Worm (Caenorhabditis elegans): ENCODE data around the gene C01B10.6.
"Not testable (repeated sequence)": the region's sequence is repeated elsewhere in the genome, so short reads cannot be mapped to it uniquely, and the experiment has no call there.

ce11 chrIV:6598740-6599139 lies 41.2 kb upstream of the C01B10.6 start, which contains the start of gene nspb-5:
- not testable (repeated sequence) for TF ChIP-seq dmd-8 (GFP tag; IDR thresholded peaks at IDR 0.05); F44E2.7 (GFP tag; IDR thresholded peaks at IDR 0.05); nhr-237 (tag; optimal IDR thresholded peaks at IDR 0.05); nhr-76 (tag; optimal IDR thresholded peaks at IDR 0.05); pqm-1 (tag; optimal IDR thresholded peaks at IDR 0.05); unc-39 (tag; optimal IDR thresholded peaks at IDR 0.05); nhr-28 (tag; optimal IDR thresholded peaks at IDR 0.05); T20F7.1 (GFP tag; optimal IDR thresholded peaks at IDR 0.05); ama-1 (optimal IDR thresholded peaks at IDR 0.05); zfp-2 (tag; optimal IDR thresholded peaks at IDR 0.05); mep-1 (tag; optimal IDR thresholded peaks at IDR 0.05); unc-130 (GFP tag; optimal IDR thresholded peaks at IDR 0.05); ZK546.5 (tag; optimal IDR thresholded peaks at IDR 0.05)
